Worm (Caenorhabditis elegans) whole organism, L1 larva: ENCODE results near the gene swm-1.

Experiments
- C04F5.9 ChIP-seq: sonication (generic microtip); optimal IDR thresholded peaks from 2 replicates; lab custom pipeline; 2016; ENCODE audit warnings: missing genetic modification characterization, missing compliant biosample characterization
- C16A3.4 ChIP-seq: fragments of 150-350 bp; optimal IDR thresholded peaks from 2 replicates; lab custom pipeline; 2014; ENCODE audit warnings: missing biosample characterization, missing genetic modification characterization
- alr-1 ChIP-seq: fragments of 200-800 bp; sonication (Bioruptor generic); optimal IDR thresholded peaks from 2 replicates; lab custom pipeline; 2018; ENCODE audit warnings: borderline replicate concordance, mild to moderate bottlenecking, missing genetic modification characterization, missing compliant biosample characterization
- ama-1 ChIP-seq: fragments of 150-350 bp; optimal IDR thresholded peaks from 2 replicates; lab custom pipeline; 2014
- ceh-63 ChIP-seq: fragments of 200-800 bp; sonication (Bioruptor generic); optimal IDR thresholded peaks from 2 replicates; lab custom pipeline; 2018; ENCODE audit warnings: mild to moderate bottlenecking, missing genetic modification characterization, missing compliant biosample characterization
- ceh-8 ChIP-seq: fragments of 200-800 bp; sonication (Bioruptor generic); optimal IDR thresholded peaks from 2 replicates; lab custom pipeline; 2018; ENCODE audit warnings: mild to moderate bottlenecking, missing genetic modification characterization, moderate library complexity, missing compliant biosample characterization
- ceh-88 ChIP-seq: fragments of 200-800 bp; sonication (Bioruptor generic); IDR thresholded peaks from 2 replicates; pipeline ENCODE4 v1.3.6; 2022; ENCODE audit warnings: missing genetic modification characterization, missing compliant biosample characterization
- ceh-90 ChIP-seq: sonication (generic microtip); optimal IDR thresholded peaks from 2 replicates; lab custom pipeline; 2016; ENCODE audit warnings: missing genetic modification characterization, missing compliant biosample characterization
- dpl-1 ChIP-seq, 3 experiments: fragments of 150-350 bp in 2 of 3; sonication (generic microtip) in 1 of 3; optimal IDR thresholded peaks; 2 replicates each; lab custom pipeline; 2014 to 2017; ENCODE audit warnings: missing biosample characterization in 3 of 3, missing genetic modification characterization in 3 of 3, missing genetic modification reagents in 3 of 3
- efl-1 ChIP-seq, 4 experiments: fragments of 150-350 bp; optimal IDR thresholded peaks in 3 of 4; peaks in 1 of 4; 1 replicate in 1 of 4; 2 replicates in 3 of 4; lab custom pipeline; 2014; ENCODE audit warnings: missing biosample characterization in 2 of 4, missing genetic modification characterization in 2 of 4, missing genetic modification reagents in 2 of 4
- efl-3 ChIP-seq: fragments of 200-800 bp; sonication (Bioruptor generic); optimal IDR thresholded peaks from 2 replicates; lab custom pipeline; 2018; ENCODE audit warnings: mild to moderate bottlenecking, missing genetic modification characterization, missing compliant biosample characterization
- egl-13 ChIP-seq: sonication (generic microtip); optimal IDR thresholded peaks from 2 replicates; lab custom pipeline; 2016; ENCODE audit warnings: missing genotype, missing genetic modification reagents, missing genetic modification characterization, missing compliant biosample characterization
- egl-27 ChIP-seq, 2 experiments: fragments of 150-350 bp in 1 of 2; sonication (generic microtip); optimal IDR thresholded peaks; 3 replicates each; lab custom pipeline; 2017 to 2018; ENCODE audit warnings: missing biosample characterization in 2 of 2, missing genetic modification characterization in 2 of 2, missing genetic modification reagents in 2 of 2
- elt-2 ChIP-seq: sonication (generic microtip); optimal IDR thresholded peaks from 2 replicates; lab custom pipeline; 2016; ENCODE audit warnings: missing genetic modification characterization, mild to moderate bottlenecking, inconsistent platforms, missing compliant biosample characterization, missing genetic modification reagents
- fkh-4 ChIP-seq: sonication (generic microtip); optimal IDR thresholded peaks from 2 replicates; lab custom pipeline; 2016; ENCODE audit warnings: missing compliant biosample characterization, missing genetic modification characterization, borderline replicate concordance
- fkh-8 ChIP-seq: sonication (generic microtip); optimal IDR thresholded peaks from 2 replicates; lab custom pipeline; 2016; ENCODE audit warnings: mild to moderate bottlenecking, missing genetic modification characterization, missing compliant biosample characterization
- grh-1 ChIP-seq: fragments of 200-800 bp; sonication (Bioruptor generic); IDR thresholded peaks from 2 replicates; pipeline ENCODE4 v1.3.6; 2022; ENCODE audit warnings: missing genetic modification reagents, missing genetic modification characterization, missing compliant biosample characterization
- hlh-17 ChIP-seq: fragments of 200-800 bp; sonication (Bioruptor generic); optimal IDR thresholded peaks from 2 replicates; lab custom pipeline; 2018; ENCODE audit warnings: missing genetic modification characterization, mild to moderate bottlenecking, missing compliant biosample characterization, moderate library complexity, borderline replicate concordance
- hpl-2 ChIP-seq: fragments of 150-350 bp; optimal IDR thresholded peaks from 2 replicates; lab custom pipeline; 2014; ENCODE audit warnings: missing biosample characterization, missing genetic modification reagents, missing genetic modification characterization
- irx-1 ChIP-seq: sonication (generic microtip); optimal IDR thresholded peaks from 2 replicates; lab custom pipeline; 2016; ENCODE audit warnings: missing genetic modification characterization, missing compliant biosample characterization
- isw-1 ChIP-seq: fragments of 200-800 bp; sonication (Bioruptor generic); IDR thresholded peaks from 2 replicates; pipeline ENCODE4 v1.3.6; 2022; ENCODE audit warnings: missing genetic modification characterization, missing compliant biosample characterization
- jun-1 ChIP-seq: fragments of 150-350 bp; optimal IDR thresholded peaks from 2 replicates; lab custom pipeline; 2014; ENCODE audit warnings: missing biosample characterization, missing genetic modification reagents, missing genetic modification characterization
- lin-14 ChIP-seq: fragments of 200-800 bp; sonication (Bioruptor generic); optimal IDR thresholded peaks from 2 replicates; lab custom pipeline; 2018; ENCODE audit warnings: mild to moderate bottlenecking, missing genetic modification characterization, moderate library complexity, missing compliant biosample characterization
- lin-15B ChIP-seq: fragments of 150-350 bp; sonication (generic microtip); optimal IDR thresholded peaks from 3 replicates; lab custom pipeline; 2014; ENCODE audit warnings: missing biosample characterization, missing genetic modification characterization
- lin-35 ChIP-seq, 2 experiments: fragments of 150-350 bp; optimal IDR thresholded peaks; 2 replicates each; lab custom pipeline; 2014; ENCODE audit warnings: missing biosample characterization in 2 of 2, missing genetic modification characterization in 2 of 2, missing genetic modification reagents in 2 of 2
- lir-3 ChIP-seq: sonication (generic microtip); optimal IDR thresholded peaks from 2 replicates; lab custom pipeline; 2016; ENCODE audit warnings: mild to moderate bottlenecking, missing genetic modification characterization, moderate library complexity, missing compliant biosample characterization; ENCODE audit not compliant: poor library complexity
- mdl-1 ChIP-seq, 2 experiments: fragments of 150-350 bp; optimal IDR thresholded peaks; 2 replicates each; lab custom pipeline; 2014 to 2017; ENCODE audit warnings: missing biosample characterization in 2 of 2, missing genetic modification characterization in 2 of 2, inconsistent platforms in 1 of 2
- nhr-12 ChIP-seq: sonication (generic microtip); optimal IDR thresholded peaks from 2 replicates; lab custom pipeline; 2017; ENCODE audit warnings: missing biosample characterization, missing genetic modification characterization
- nhr-20 ChIP-seq: sonication (generic microtip); optimal IDR thresholded peaks from 2 replicates; lab custom pipeline; 2016; ENCODE audit warnings: mild to moderate bottlenecking, missing genetic modification characterization, missing compliant biosample characterization
- nhr-28 ChIP-seq: fragments of 150-350 bp; optimal IDR thresholded peaks from 2 replicates; lab custom pipeline; 2014; ENCODE audit warnings: missing biosample characterization, missing genetic modification characterization
- nhr-76 ChIP-seq: sonication (generic microtip); optimal IDR thresholded peaks from 2 replicates; lab custom pipeline; 2017; ENCODE audit warnings: missing biosample characterization, missing genetic modification characterization
- nhr-84 ChIP-seq: sonication (generic microtip); optimal IDR thresholded peaks from 2 replicates; lab custom pipeline; 2017; ENCODE audit warnings: missing biosample characterization, missing genetic modification characterization
- nhr-85 ChIP-seq: sonication (generic microtip); peaks from one replicate; lab custom pipeline; 2016; ENCODE audit warnings: missing genetic modification characterization, inconsistent platforms, missing compliant biosample characterization
- nhr-90 ChIP-seq: sonication (generic microtip); optimal IDR thresholded peaks from 2 replicates; lab custom pipeline; 2016; ENCODE audit warnings: mild to moderate bottlenecking, missing genetic modification characterization, missing compliant biosample characterization; ENCODE audit not compliant: poor library complexity
- pag-3 ChIP-seq: sonication (generic microtip); optimal IDR thresholded peaks from 2 replicates; lab custom pipeline; 2017; ENCODE audit warnings: missing genetic modification characterization, mild to moderate bottlenecking, missing compliant biosample characterization, antibody characterized with exemption, borderline replicate concordance; ENCODE audit not compliant: insufficient read depth
- pax-3 ChIP-seq: fragments of 200-800 bp; sonication (Bioruptor generic); optimal IDR thresholded peaks from 2 replicates; lab custom pipeline; 2018; ENCODE audit warnings: mild to moderate bottlenecking, missing genetic modification characterization, moderate library complexity, missing compliant biosample characterization
- skn-1 ChIP-seq: fragments of 150-350 bp; optimal IDR thresholded peaks from 2 replicates; lab custom pipeline; 2014; ENCODE audit warnings: missing biosample characterization, missing genetic modification characterization
- snu-23 ChIP-seq: sonication (generic microtip); optimal IDR thresholded peaks from 2 replicates; lab custom pipeline; 2016; ENCODE audit warnings: missing genetic modification characterization, missing compliant biosample characterization
- sox-4 ChIP-seq: sonication (generic microtip); optimal IDR thresholded peaks from 2 replicates; lab custom pipeline; 2016; ENCODE audit warnings: missing genetic modification characterization, missing compliant biosample characterization
- tbx-2 ChIP-seq: sonication (generic microtip); optimal IDR thresholded peaks from 2 replicates; lab custom pipeline; 2016; ENCODE audit warnings: missing genetic modification characterization, missing compliant biosample characterization
- tlp-1 ChIP-seq: fragments of 150-350 bp; optimal IDR thresholded peaks from 2 replicates; lab custom pipeline; 2014; ENCODE audit warnings: missing biosample characterization, missing genetic modification characterization
- unc-30 ChIP-seq: sonication (generic microtip); optimal IDR thresholded peaks from 2 replicates; lab custom pipeline; 2017; ENCODE audit warnings: missing biosample characterization, missing genetic modification characterization
- unc-62 ChIP-seq: fragments of 150-350 bp; optimal IDR thresholded peaks from 2 replicates; lab custom pipeline; 2014; ENCODE audit warnings: missing biosample characterization, missing genetic modification reagents, missing genetic modification characterization
- xbp-1 ChIP-seq: sonication (generic microtip); optimal IDR thresholded peaks from 2 replicates; lab custom pipeline; 2016; ENCODE audit warnings: missing genetic modification characterization, missing compliant biosample characterization
- ztf-11 ChIP-seq, 2 experiments: sonication (generic microtip); optimal IDR thresholded peaks; 2 replicates each; lab custom pipeline; 2016 to 2017; ENCODE audit warnings: missing genetic modification characterization in 2 of 2, missing biosample characterization in 1 of 2, missing compliant biosample characterization in 1 of 2
- ztf-4 ChIP-seq: fragments of 150-350 bp; optimal IDR thresholded peaks from 2 replicates; lab custom pipeline; 2014; ENCODE audit warnings: missing biosample characterization, missing genetic modification characterization

Gene swm-1

ce11 chrV:9097213-9097612, 42.5 kb upstream of the swm-1 start:
- TF ChIP-seq efl-3 (no peak), dpl-1 (GFP tag; optimal IDR thresholded peaks at IDR 0.05; lab: Kevin White, UChicago) (no peak), lin-35 (GFP tag; optimal IDR thresholded peaks at IDR 0.05; lab: Kevin White, UChicago) (peak in 1 of 2 experiments; percentile 24), irx-1 (tag; lab: Kevin White, UChicago) (no peak), pag-3 (tag; lab: Kevin White, UChicago) (no peak), ceh-90 (tag; lab: Kevin White, UChicago) (no peak), ceh-88 (GFP tag; lab: Robert Waterston, UW) (0 out of 2 replicates have a peak, but pooled peaks have one; percentile 19), lir-3 (tag; lab: Kevin White, UChicago) (peak; percentile 44), elt-2 (peak; percentile 9)

ce11 chrV:9096674-9097073, 42.0 kb upstream of the swm-1 start:
- TF ChIP-seq C16A3.4 (tag; lab: Kevin White, UChicago) (peak; percentile 1), nhr-90 (no peak), mdl-1 (tag; optimal IDR thresholded peaks at IDR 0.05; lab: Kevin White, UChicago) (no peak), unc-30 (tag; lab: Kevin White, UChicago) (no peak), ceh-8 (GFP tag; lab: Kevin White, UChicago) (no peak), skn-1 (tag; lab: Kevin White, UChicago) (no peak), ama-1 (peak; percentile 18), nhr-28 (tag; lab: Kevin White, UChicago) (no peak), nhr-85 (tag; lab: Kevin White, UChicago) (peak; percentile 59), nhr-20 (tag; lab: Kevin White, UChicago) (peak; percentile 15), lin-35 (GFP tag; optimal IDR thresholded peaks at IDR 0.05; lab: Kevin White, UChicago) (peak in 1 of 2 experiments; percentile 2), efl-1 (optimal IDR thresholded peaks at IDR 0.05; lab: Kevin White, UChicago) (no peak), efl-1 (GFP tag; optimal IDR thresholded peaks at IDR 0.05 in 1 of 2; lab: Kevin White, UChicago) (peak in 1 of 2 experiments; percentile 72), egl-27 (tag; optimal IDR thresholded peaks at IDR 0.05; lab: Kevin White, UChicago) (no peak), nhr-76 (tag; lab: Kevin White, UChicago) (no peak), lin-14 (GFP tag; lab: Kevin White, UChicago) (peak; percentile 14)

- peak; percentile 46 to 51 for TF ChIP-seq efl-1 (optimal IDR thresholded peaks at IDR 0.05; lab: Kevin White, UChicago)
- TF ChIP-seq efl-1 (GFP tag; optimal IDR thresholded peaks at IDR 0.05 in 1 of 2; lab: Kevin White, UChicago), result peak; percentile 28 to 95
- TF ChIP-seq egl-13, result no peak
- TF ChIP-seq tbx-2 (tag; lab: Kevin White, UChicago), result peak; percentile 86
- peak; percentile 14 for TF ChIP-seq C04F5.9
- TF ChIP-seq isw-1, result no peak
- no peak for TF ChIP-seq hpl-2
- TF ChIP-seq ceh-63, result no peak
- TF ChIP-seq ama-1, result no peak
- peak; percentile 41 for TF ChIP-seq jun-1 (tag; lab: Kevin White, UChicago)
- peak in 1 of 2 experiments; percentile 98 for TF ChIP-seq mdl-1 (tag; optimal IDR thresholded peaks at IDR 0.05; lab: Kevin White, UChicago)
- TF ChIP-seq tlp-1, result no peak
- TF ChIP-seq nhr-76 (tag; lab: Kevin White, UChicago), result no peak
- TF ChIP-seq snu-23, result peak; percentile 90
- no peak for TF ChIP-seq alr-1 (tag; lab: Kevin White, UChicago)
- TF ChIP-seq xbp-1, result peak; percentile 53
- no peak for TF ChIP-seq fkh-8 (tag; lab: Kevin White, UChicago)
- no peak for TF ChIP-seq nhr-84
- peak; percentile 16 for TF ChIP-seq pax-3 (tag; lab: Kevin White, UChicago)
- TF ChIP-seq ztf-11 (tag; optimal IDR thresholded peaks at IDR 0.05; lab: Kevin White, UChicago), result no peak
- TF ChIP-seq grh-1 (GFP tag; lab: Robert Waterston, UW), result peak; percentile 67
- no peak for TF ChIP-seq lin-15B (tag; lab: Kevin White, UChicago)
- no peak for TF ChIP-seq sox-4 (tag; lab: Kevin White, UChicago)
- no peak for TF ChIP-seq unc-62 (GFP tag; lab: Kevin White, UChicago)
- peak; percentile 65 for TF ChIP-seq ztf-4 (tag; lab: Kevin White, UChicago)
- peak; percentile 4 to 55 (median 46) for TF ChIP-seq dpl-1 (GFP tag; optimal IDR thresholded peaks at IDR 0.05; lab: Kevin White, UChicago)
- no peak for TF ChIP-seq nhr-12
- no peak for TF ChIP-seq fkh-4 (tag; lab: Kevin White, UChicago)
- no peak for TF ChIP-seq hlh-17 (GFP tag; lab: Kevin White, UChicago)
- peak; percentile 99 for TF ChIP-seq nhr-85 (tag; lab: Kevin White, UChicago)
Measured at ce11 chrV:9095613-9096317, 41.1 kb upstream of the swm-1 start, which contains the start of gene F21C10.10. Gene F21C10.10, plus strand, starts transcription at chrV:9096267.
